Fruit fly (Drosophila melanogaster) whole organism, embryonic: ENCODE measurements around the gene BCAS2.

Experiments used
- B-H1 ChIP-seq: fragments of 200-800 bp; sonication (Bioruptor generic); IDR thresholded peaks from 3 replicates; pipeline ENCODE4 v1.3.6; 2022; ENCODE audit warnings: missing biosample characterization, missing genetic modification characterization
- CG10654 ChIP-seq: fragments of 200-800 bp; sonication (Bioruptor generic); optimal IDR thresholded peaks from 2 replicates; lab custom pipeline; 2016; ENCODE audit warnings: missing biosample characterization, missing genetic modification characterization
- CG11247 ChIP-seq: fragments of 200-800 bp; sonication (Bioruptor generic); IDR thresholded peaks from 2 replicates; pipeline ENCODE4 v1.3.6; 2022; ENCODE audit warnings: missing biosample characterization, missing genetic modification characterization
- CG11696 ChIP-seq: fragments of 200-800 bp; sonication (Bioruptor generic); IDR thresholded peaks from 2 replicates; pipeline ENCODE4 v1.3.6; 2022; ENCODE audit warnings: missing biosample characterization, missing genetic modification characterization
- CG12104 ChIP-seq: fragments of 200-800 bp; sonication (Bioruptor generic); optimal IDR thresholded peaks from 3 replicates; lab custom pipeline; 2016; ENCODE audit warnings: missing biosample characterization, missing genetic modification characterization
- CG14050 ChIP-seq: fragments of 200-800 bp; sonication (Bioruptor generic); IDR thresholded peaks from 3 replicates; pipeline ENCODE4 v1.3.6; 2022; ENCODE audit warnings: missing biosample characterization, missing genetic modification characterization
- CG15514 ChIP-seq: fragments of 200-800 bp; sonication (Bioruptor generic); optimal IDR thresholded peaks from 3 replicates; lab custom pipeline; 2017; ENCODE audit warnings: missing biosample characterization, missing genetic modification characterization, mild to moderate bottlenecking, moderate library complexity, missing genetic modification reagents
- CG17328 ChIP-seq: fragments of 200-800 bp; sonication (Bioruptor generic); IDR thresholded peaks from 2 replicates; pipeline ENCODE4 v1.3.6; 2022; ENCODE audit warnings: missing biosample characterization, missing genetic modification characterization
- CG1792 ChIP-seq: fragments of 200-800 bp; sonication (Bioruptor generic); optimal IDR thresholded peaks from 2 replicates; lab custom pipeline; 2016; ENCODE audit warnings: missing biosample characterization, missing genetic modification characterization
- CG18262 ChIP-seq: fragments of 200-800 bp; optimal IDR thresholded peaks from 3 replicates; lab custom pipeline; 2019; ENCODE audit warnings: missing biosample characterization, mild to moderate bottlenecking, missing genetic modification characterization, moderate library complexity
- CG33557 ChIP-seq: fragments of 200-800 bp; sonication (Bioruptor generic); optimal IDR thresholded peaks from 2 replicates; lab custom pipeline; 2019; ENCODE audit warnings: missing biosample characterization, mild to moderate bottlenecking, missing genetic modification characterization, moderate library complexity
- CG4282 ChIP-seq: fragments of 200-800 bp; sonication (Bioruptor generic); optimal IDR thresholded peaks from 2 replicates; lab custom pipeline; 2016; ENCODE audit warnings: missing biosample characterization, missing genetic modification characterization
- CG4404 ChIP-seq: fragments of 200-800 bp; sonication (Bioruptor generic); IDR thresholded peaks from 2 replicates; pipeline ENCODE4 v1.3.6; 2022; ENCODE audit warnings: missing biosample characterization, missing genetic modification characterization
- CG6654 ChIP-seq: fragments of 200-800 bp; sonication (Bioruptor generic); optimal IDR thresholded peaks from 2 replicates; lab custom pipeline; 2017; ENCODE audit warnings: missing biosample characterization, mild to moderate bottlenecking, missing genetic modification characterization
- CG7271 ChIP-seq: fragments of 200-800 bp; sonication (Bioruptor generic); optimal IDR thresholded peaks from 2 replicates; lab custom pipeline; 2018; ENCODE audit warnings: missing biosample characterization, mild to moderate bottlenecking, missing genetic modification characterization, moderate library complexity
- CG7963 ChIP-seq: fragments of 200-800 bp; sonication (Bioruptor generic); IDR thresholded peaks from 3 replicates; pipeline ENCODE4 v1.3.6; 2022; ENCODE audit warnings: missing biosample characterization, missing genetic modification characterization; ENCODE audit not compliant: partially characterized antibody
- CG8359 ChIP-seq: fragments of 200-800 bp; sonication (Bioruptor generic); optimal IDR thresholded peaks from 2 replicates; lab custom pipeline; 2017; ENCODE audit warnings: missing biosample characterization, mild to moderate bottlenecking, missing genetic modification characterization, borderline replicate concordance
- CG9215 ChIP-seq: fragments of 200-800 bp; sonication (Bioruptor generic); IDR thresholded peaks from 2 replicates; pipeline ENCODE4 v1.3.6; 2022; ENCODE audit warnings: missing biosample characterization, missing genetic modification characterization
- D19B ChIP-seq: fragments of 200-800 bp; sonication (Bioruptor generic); optimal IDR thresholded peaks from 2 replicates; lab custom pipeline; 2017; ENCODE audit warnings: missing biosample characterization, mild to moderate bottlenecking, missing genetic modification characterization
- Deaf1 ChIP-seq: fragments of 200-800 bp; optimal IDR thresholded peaks from 3 replicates; lab custom pipeline; 2019; ENCODE audit warnings: missing biosample characterization, mild to moderate bottlenecking, missing genetic modification characterization, moderate library complexity
- Doc2 ChIP-seq: fragments of 200-800 bp; sonication (Bioruptor generic); IDR thresholded peaks from 2 replicates; pipeline ENCODE4 v1.3.6; 2022; ENCODE audit warnings: missing biosample characterization, missing genetic modification characterization
- Doc3 ChIP-seq: fragments of 200-800 bp; sonication (Bioruptor generic); IDR thresholded peaks from 3 replicates; pipeline ENCODE4 v1.3.6; 2022; ENCODE audit warnings: missing biosample characterization, missing genetic modification characterization; ENCODE audit not compliant: partially characterized antibody
- Fer1 ChIP-seq: fragments of 200-800 bp; sonication (Bioruptor generic); optimal IDR thresholded peaks from 2 replicates; lab custom pipeline; 2017; ENCODE audit warnings: missing biosample characterization, mild to moderate bottlenecking, missing genetic modification characterization
- Hr51 ChIP-seq, 2 experiments: fragments of 200-800 bp; sonication (Bioruptor generic); optimal IDR thresholded peaks; 2 replicates in 1 of 2; 3 replicates in 1 of 2; lab custom pipeline; 2016 to 2018; ENCODE audit warnings: missing biosample characterization in 2 of 2, missing genetic modification characterization in 2 of 2, mild to moderate bottlenecking in 1 of 2, moderate library complexity in 1 of 2
- MESR4 ChIP-seq: fragments of 200-800 bp; sonication (Bioruptor generic); optimal IDR thresholded peaks from 2 replicates; lab custom pipeline; 2018; ENCODE audit warnings: missing biosample characterization, mild to moderate bottlenecking, missing genetic modification characterization, moderate library complexity
- Mrtf ChIP-seq: fragments of 200-800 bp; sonication (Bioruptor generic); IDR thresholded peaks from 3 replicates; pipeline ENCODE4 v1.3.6; 2022; ENCODE audit warnings: missing biosample characterization, missing genetic modification characterization
- NC2α ChIP-seq: fragments of 200-800 bp; sonication (Bioruptor generic); optimal IDR thresholded peaks from 2 replicates; lab custom pipeline; 2016; ENCODE audit warnings: missing biosample characterization, missing genetic modification characterization
- Rfx ChIP-seq: fragments of 200-800 bp; sonication (Bioruptor generic); IDR thresholded peaks from 2 replicates; pipeline ENCODE4 v1.3.6; 2022; ENCODE audit warnings: missing biosample characterization, missing genetic modification characterization
- Six4 ChIP-seq: fragments of 200-800 bp; sonication (Bioruptor generic); optimal IDR thresholded peaks from 2 replicates; lab custom pipeline; 2016; ENCODE audit warnings: missing biosample characterization, missing genetic modification characterization
- Xbp1 ChIP-seq: fragments of 200-800 bp; sonication (Bioruptor generic); optimal IDR thresholded peaks from 3 replicates; lab custom pipeline; 2016; ENCODE audit warnings: missing biosample characterization, mild to moderate bottlenecking, missing genetic modification characterization
- btn ChIP-seq: fragments of 200-800 bp; sonication (Bioruptor generic); optimal IDR thresholded peaks from 2 replicates; lab custom pipeline; 2016; ENCODE audit warnings: missing biosample characterization, missing genetic modification characterization
- dimm ChIP-seq: fragments of 200-800 bp; sonication (Bioruptor generic); IDR thresholded peaks from 2 replicates; pipeline ENCODE4 v1.3.6; 2022; ENCODE audit warnings: missing biosample characterization, missing genetic modification characterization
- disco-r ChIP-seq: fragments of 200-800 bp; sonication (Bioruptor generic); optimal IDR thresholded peaks from 2 replicates; lab custom pipeline; 2016; ENCODE audit warnings: missing biosample characterization, missing genetic modification characterization
- ems ChIP-seq: fragments of 200-800 bp; sonication (Bioruptor generic); optimal IDR thresholded peaks from 3 replicates; lab custom pipeline; 2016; ENCODE audit warnings: missing biosample characterization, missing genetic modification characterization
- eve ChIP-seq, 2 experiments: fragments of >200 bp; optimal IDR thresholded peaks; 2 replicates each; lab custom pipeline; 2017; ENCODE audit warnings: missing biosample characterization in 2 of 2, missing genetic modification characterization in 2 of 2
- eyg ChIP-seq: fragments of 200-800 bp; sonication (Bioruptor generic); optimal IDR thresholded peaks from 3 replicates; lab custom pipeline; 2016; ENCODE audit warnings: missing biosample characterization, missing genetic modification characterization
- gcm2 ChIP-seq: fragments of 200-800 bp; sonication (Bioruptor generic); optimal IDR thresholded peaks from 2 replicates; lab custom pipeline; 2016; ENCODE audit warnings: missing biosample characterization, missing genetic modification characterization
- gsb ChIP-seq: fragments of 200-800 bp; sonication (Bioruptor generic); IDR thresholded peaks from 2 replicates; pipeline ENCODE4 v1.3.6; 2022; ENCODE audit warnings: missing biosample characterization, missing genetic modification characterization
- jigr1 ChIP-seq: fragments of 200-800 bp; sonication (Bioruptor generic); IDR thresholded peaks from 3 replicates; pipeline ENCODE4 v1.3.6; 2022; ENCODE audit warnings: missing biosample characterization, missing genetic modification characterization
- jumu ChIP-seq: fragments of 200-800 bp; sonication (Bioruptor generic); optimal IDR thresholded peaks from 3 replicates; lab custom pipeline; 2016; ENCODE audit warnings: missing biosample characterization, missing genetic modification characterization
- lmd ChIP-seq: fragments of 200-800 bp; sonication (Bioruptor generic); IDR thresholded peaks from 2 replicates; pipeline ENCODE4 v1.3.6; 2022; ENCODE audit warnings: missing biosample characterization, missing genetic modification characterization
- maf-S ChIP-seq: fragments of 200-800 bp; sonication (Bioruptor generic); optimal IDR thresholded peaks from 2 replicates; lab custom pipeline; 2016; ENCODE audit warnings: missing biosample characterization, missing genetic modification characterization
- pb ChIP-seq: fragments of 200-800 bp; sonication (Bioruptor generic); optimal IDR thresholded peaks from 3 replicates; lab custom pipeline; 2016; ENCODE audit warnings: missing biosample characterization, missing genetic modification characterization
- pita ChIP-seq: fragments of 200-800 bp; sonication (Bioruptor generic); optimal IDR thresholded peaks from 2 replicates; lab custom pipeline; 2017; ENCODE audit warnings: missing biosample characterization, mild to moderate bottlenecking, missing genetic modification characterization
- prd ChIP-seq, 3 experiments: fragments of >200 bp in 2 of 3; fragments of 200-800 bp in 1 of 3; sonication (Bioruptor generic) in 1 of 3; optimal IDR thresholded peaks in 2 of 3; IDR thresholded peaks in 1 of 3; 2 replicates in 2 of 3; 3 replicates in 1 of 3; pipeline versions ENCODE4 v1.3.6 to Lab custom; 2017 to 2022; ENCODE audit warnings: missing biosample characterization in 1 of 3, missing genetic modification characterization in 1 of 3
- pum ChIP-seq: fragments of 200-800 bp; sonication (Bioruptor generic); optimal IDR thresholded peaks from 2 replicates; lab custom pipeline; 2016; ENCODE audit warnings: missing biosample characterization, missing genetic modification characterization
- sna ChIP-seq: fragments of 200-800 bp; sonication (Bioruptor generic); IDR thresholded peaks from 2 replicates; pipeline ENCODE4 v1.3.6; 2022; ENCODE audit warnings: missing biosample characterization, missing genetic modification characterization; ENCODE audit not compliant: partially characterized antibody
- so ChIP-seq: fragments of 200-800 bp; sonication (Bioruptor generic); IDR thresholded peaks from 3 replicates; pipeline ENCODE4 v1.3.6; 2022; ENCODE audit warnings: missing biosample characterization, missing genetic modification characterization
- sqz ChIP-seq: fragments of 200-800 bp; sonication (Bioruptor generic); optimal IDR thresholded peaks from 3 replicates; lab custom pipeline; 2018; ENCODE audit warnings: missing biosample characterization, mild to moderate bottlenecking, missing genetic modification characterization
- vnd ChIP-seq: fragments of 200-800 bp; sonication (Bioruptor generic); IDR thresholded peaks from 3 replicates; pipeline ENCODE4 v1.3.6; 2022; ENCODE audit warnings: missing biosample characterization, missing genetic modification characterization; ENCODE audit not compliant: partially characterized antibody

The BCAS2 gene

dm6 chr3R:27922673-27923175 is 568 bp upstream of the BCAS2 start, which contains the start of gene RpL4 (continued):
- TF ChIP-seq dimm (GFP tag; lab: Robert Waterston, UW), result peak; percentile 51; the same call in 1 of the 2 replicates
- no peak for TF ChIP-seq jumu (GFP tag; lab: Kevin White, UChicago)
- TF ChIP-seq btn (GFP tag; lab: Kevin White, UChicago), result peak; percentile 77
- no peak for TF ChIP-seq jigr1 (GFP tag; lab: Robert Waterston, UW)
- peak; percentile 91 for TF ChIP-seq Rfx (GFP tag; lab: Robert Waterston, UW)
- TF ChIP-seq Six4 (GFP tag; lab: Kevin White, UChicago), result peak; percentile 58
- TF ChIP-seq B-H1, result peak; percentile 56; the same call in 1 of the 3 replicates
- peak; percentile 79 for TF ChIP-seq gcm2 (GFP tag; lab: Kevin White, UChicago)
- TF ChIP-seq pum (GFP tag; lab: Kevin White, UChicago), result peak; percentile 51
- TF ChIP-seq Fer1 (GFP tag; lab: Kevin White, UChicago), result peak; percentile 84
- no peak for TF ChIP-seq Doc3 (GFP tag; lab: Robert Waterston, UW)
- peak; percentile 76 to 79 for TF ChIP-seq Hr51 (GFP tag; optimal IDR thresholded peaks at IDR 0.05; lab: Kevin White, UChicago)
- peak; percentile 74 for TF ChIP-seq NC2α
- TF ChIP-seq CG33557 (GFP tag; lab: Kevin White, UChicago), result peak; percentile 86
- no peak for TF ChIP-seq CG9215
- 0 out of 2 replicates have a peak, but pooled peaks have one; percentile 27 for TF ChIP-seq CG4404 (GFP tag; lab: Robert Waterston, UW)
- peak; percentile 82 for TF ChIP-seq pb (GFP tag; lab: Kevin White, UChicago)
- no peak for TF ChIP-seq sna (GFP tag; lab: Robert Waterston, UW)
- peak; percentile 50; the same call in 1 of the 3 replicates for TF ChIP-seq Mrtf (GFP tag; lab: Robert Waterston, UW)
- no peak for TF ChIP-seq Doc2
- TF ChIP-seq so, result peak; percentile 70; the same call in 2 of the 3 replicates
- TF ChIP-seq CG4282 (GFP tag; lab: Kevin White, UChicago), result no peak
- TF ChIP-seq CG18262, result peak; percentile 64
- peak; percentile 51; the same call in 1 of the 2 replicates for TF ChIP-seq gsb (GFP tag; lab: Robert Waterston, UW)
- TF ChIP-seq CG7963, result no peak
- TF ChIP-seq D19B (GFP tag; lab: Kevin White, UChicago), result peak; percentile 51
- TF ChIP-seq prd (optimal IDR thresholded peaks at IDR 0.05; lab: Kevin White, UChicago), result no peak
- TF ChIP-seq prd (GFP tag; IDR thresholded peaks at IDR 0.05; lab: Robert Waterston, UW), result peak; percentile 48; the same call in 2 of the 3 replicates
- TF ChIP-seq maf-S (GFP tag; lab: Kevin White, UChicago), result peak; percentile 56
- peak; percentile 57; the same call in 2 of the 3 replicates for TF ChIP-seq CG14050 (GFP tag; lab: Robert Waterston, UW)
- peak; percentile 74 for TF ChIP-seq disco-r
- TF ChIP-seq lmd (GFP tag; lab: Robert Waterston, UW), result peak; percentile 58
- TF ChIP-seq pita, result no peak
- peak; percentile 78 for TF ChIP-seq Xbp1 (GFP tag; lab: Kevin White, UChicago)
- peak; percentile 17 for TF ChIP-seq Deaf1
- peak; percentile 85 for TF ChIP-seq CG11247 (GFP tag; lab: Robert Waterston, UW)
- TF ChIP-seq CG10654 (GFP tag; lab: Kevin White, UChicago), result peak; percentile 70
- TF ChIP-seq CG12104 (GFP tag; lab: Kevin White, UChicago), result peak; percentile 85
- peak; percentile 91 for TF ChIP-seq CG17328
- TF ChIP-seq eve (GFP tag; optimal IDR thresholded peaks at IDR 0.05; lab: Kevin White, UChicago), result no peak
- peak; percentile 60 for TF ChIP-seq CG8359 (GFP tag; lab: Kevin White, UChicago)
- TF ChIP-seq vnd (GFP tag; lab: Robert Waterston, UW), result no peak
- TF ChIP-seq CG15514 (GFP tag; lab: Kevin White, UChicago), result peak; percentile 83
- peak; percentile 74 for TF ChIP-seq CG11696 (GFP tag; lab: Robert Waterston, UW)
- TF ChIP-seq MESR4 (GFP tag; lab: Kevin White, UChicago), result peak; percentile 99
- TF ChIP-seq ems (GFP tag; lab: Kevin White, UChicago), result peak; percentile 35
- peak; percentile 73 for TF ChIP-seq eyg (GFP tag; lab: Kevin White, UChicago)
- peak; percentile 65 for TF ChIP-seq CG6654 (GFP tag; lab: Kevin White, UChicago)
- peak; percentile 90 for TF ChIP-seq sqz
- peak; percentile 65 for TF ChIP-seq CG1792 (GFP tag; lab: Kevin White, UChicago)
- TF ChIP-seq CG7271 (tag; lab: Kevin White, UChicago), result peak; percentile 86
